Worm (Caenorhabditis elegans): Measurements from ENCODE around the gene srj-33.

DNA sequence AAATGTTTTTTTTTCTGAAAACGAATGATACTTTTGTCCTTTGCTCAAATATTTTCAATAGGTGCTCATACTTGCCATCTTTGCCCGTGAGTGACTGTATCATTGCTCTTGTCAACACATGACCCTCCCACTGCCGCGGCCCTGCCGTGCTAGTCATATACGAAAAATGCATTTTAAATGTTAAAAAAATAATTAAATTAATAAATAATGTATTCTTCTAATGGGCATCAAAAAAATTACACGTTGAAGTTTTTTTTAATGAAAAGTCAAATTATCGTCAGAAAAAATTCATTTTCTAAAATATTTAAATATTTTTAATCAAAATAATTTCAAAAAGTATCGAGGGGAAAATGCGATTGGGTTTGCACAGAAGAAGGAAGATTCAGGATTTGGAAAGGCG, 14.9 kb downstream of the srj-33 start, which contains the start of gene C50H2.7:
- TF ChIP-seq klf-2 (GFP tag; conservative IDR thresholded peaks at IDR 0.05) (no peak), ztf-29 (GFP tag; IDR thresholded peaks at IDR 0.05) (no peak)
